Worm (Caenorhabditis elegans) whole organism, L2 larva: Measurements from ENCODE around the gene nhr-157.

ENCODE experiments used
- ama-1 ChIP-seq: fragments of 150-350 bp; optimal IDR thresholded peaks from 2 replicates; lab custom pipeline; 2018; ENCODE audit warnings: inconsistent platforms
- egl-27 ChIP-seq: sonication (generic microtip); optimal IDR thresholded peaks from 3 replicates; lab custom pipeline; 2017; ENCODE audit warnings: missing biosample characterization, missing genetic modification reagents, missing genetic modification characterization
- elt-1 ChIP-seq: fragments of 150-350 bp; optimal IDR thresholded peaks from 2 replicates; lab custom pipeline; 2014; ENCODE audit warnings: missing biosample characterization, missing genetic modification characterization
- lin-13 ChIP-seq: fragments of 150-350 bp; optimal IDR thresholded peaks from 2 replicates; lab custom pipeline; 2014; ENCODE audit warnings: missing biosample characterization, missing genetic modification reagents, missing genetic modification characterization
- nhr-10 ChIP-seq: sonication (generic microtip); optimal IDR thresholded peaks from 2 replicates; lab custom pipeline; 2017; ENCODE audit warnings: missing biosample characterization, missing genetic modification characterization
- nhr-129 ChIP-seq: fragments of 150-350 bp; optimal IDR thresholded peaks from 2 replicates; lab custom pipeline; 2014; ENCODE audit warnings: missing biosample characterization, missing genetic modification characterization
- snpc-4 ChIP-seq: fragments of 150-350 bp; optimal IDR thresholded peaks from 2 replicates; lab custom pipeline; 2014; ENCODE audit warnings: missing biosample characterization, missing genetic modification characterization
- zag-1 ChIP-seq: fragments of 150-350 bp; optimal IDR thresholded peaks from 2 replicates; lab custom pipeline; 2014; ENCODE audit warnings: missing biosample characterization, missing genetic modification characterization
- ztf-11 ChIP-seq: sonication (generic microtip); optimal IDR thresholded peaks from 2 replicates; lab custom pipeline; 2017; ENCODE audit warnings: missing biosample characterization, missing genetic modification characterization

DNA sequence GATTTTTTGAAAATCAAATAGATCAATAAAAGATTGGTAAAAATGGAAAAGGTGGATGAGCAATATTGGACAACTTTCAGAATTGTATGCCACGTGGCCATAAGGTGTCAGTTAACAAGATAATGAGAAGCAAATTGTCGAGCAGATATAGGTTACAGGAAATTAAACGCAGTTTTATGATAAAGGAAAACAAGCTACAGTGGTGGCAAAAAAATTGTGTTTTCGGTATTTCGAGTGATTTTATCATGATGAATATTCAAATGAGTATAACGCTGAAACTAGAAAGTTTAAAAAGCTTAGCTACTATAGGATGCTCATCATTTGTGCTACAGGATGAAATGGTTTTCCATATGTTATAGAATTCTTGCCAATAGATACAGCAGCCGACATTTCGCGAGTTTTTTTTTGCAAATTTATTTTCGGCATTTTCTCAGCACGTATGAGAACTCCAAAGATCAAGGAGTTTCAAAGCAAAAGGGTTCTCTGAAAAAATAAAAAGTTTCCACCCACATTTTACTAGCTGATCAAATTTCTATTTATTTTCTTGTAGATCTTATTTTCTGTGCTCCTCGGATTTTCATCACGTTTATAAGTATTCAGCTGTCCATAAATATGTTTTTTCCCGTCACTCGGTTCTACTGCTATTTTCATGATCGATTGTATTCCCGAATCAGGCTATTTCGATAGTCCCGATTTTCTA lies 33.8 kb upstream of the nhr-157 start, which contains the start of the genes str-229 and srh-190:
- no peak for TF ChIP-seq egl-27 (tag; lab: Kevin White, UChicago)
- no peak for TF ChIP-seq lin-13
- TF ChIP-seq nhr-10 (tag; lab: Kevin White, UChicago) = no peak
- no peak for TF ChIP-seq ama-1
- TF ChIP-seq ztf-11 (tag; lab: Kevin White, UChicago) = no peak
- TF ChIP-seq elt-1 (tag; lab: Kevin White, UChicago) = no peak
- no peak for TF ChIP-seq nhr-129 (tag; lab: Kevin White, UChicago)
- no peak for TF ChIP-seq zag-1
- no peak for TF ChIP-seq snpc-4 (tag; lab: Kevin White, UChicago)
